Fruit fly (Drosophila melanogaster) whole organism, adult: ENCODE results near the gene vir-1.

Source experiments
- Clk ChIP-seq: fragments of 200-800 bp; sonication (Bioruptor generic); optimal IDR thresholded peaks from 2 replicates; lab custom pipeline; 2017; ENCODE audit warnings: missing biosample characterization, missing genetic modification characterization
- kay ChIP-seq: fragments of 200-800 bp; sonication (Bioruptor generic); peaks from one replicate; lab custom pipeline; 2016; ENCODE audit warnings: missing biosample characterization, missing genetic modification characterization, borderline replicate concordance

DNA sequence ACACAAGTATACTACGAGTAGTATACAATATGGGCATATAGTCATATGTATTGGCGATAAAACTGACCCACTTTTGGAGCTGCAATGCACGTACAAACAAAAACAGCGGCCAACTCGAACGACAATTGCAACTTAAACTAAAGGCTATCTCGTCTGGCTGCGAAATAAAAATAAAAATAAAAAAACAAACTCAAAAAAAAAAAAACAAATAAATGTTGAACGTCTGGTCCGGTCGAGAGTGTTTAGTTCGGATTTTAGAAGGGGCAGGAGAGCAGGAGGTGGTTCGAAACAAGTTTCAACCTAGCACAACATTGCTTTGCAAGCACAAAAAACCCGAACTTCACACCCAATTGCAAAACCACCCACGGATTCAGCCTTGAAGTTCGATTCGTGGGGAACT lies 48.7 kb upstream of the vir-1 start:
- no peak for TF ChIP-seq kay (GFP tag; lab: Kevin White, UChicago)
- no peak for TF ChIP-seq Clk (GFP tag; lab: Kevin White, UChicago)
